Fruit fly (Drosophila melanogaster) whole organism, embryonic: ENCODE measurements around the gene Prosalpha6T.

ENCODE experiments used
- Eip74EF ChIP-seq, 2 experiments: fragments of 200-800 bp in 1 of 2; fragments of >200 bp in 1 of 2; sonication (Bioruptor generic) in 1 of 2; optimal IDR thresholded peaks; 2 replicates each; lab custom pipeline; 2017 to 2019; ENCODE audit warnings: missing biosample characterization in 2 of 2, missing genetic modification characterization in 2 of 2, mild to moderate bottlenecking in 1 of 2, moderate library complexity in 1 of 2
- Gug ChIP-seq: fragments of 200-800 bp; sonication (Bioruptor generic); IDR thresholded peaks from 4 replicates; pipeline ENCODE4 v1.3.6; 2022; ENCODE audit warnings: missing biosample characterization, missing genetic modification characterization
- HmgZ ChIP-seq: fragments of 200-800 bp; sonication (Bioruptor generic); optimal IDR thresholded peaks from 2 replicates; lab custom pipeline; 2018; ENCODE audit warnings: missing biosample characterization, mild to moderate bottlenecking, missing genetic modification characterization
- Sin3A ChIP-seq: fragments of >200 bp; optimal IDR thresholded peaks from 2 replicates; lab custom pipeline; 2018
- corto ChIP-seq: fragments of 200-800 bp; sonication (Bioruptor generic); optimal IDR thresholded peaks from 2 replicates; lab custom pipeline; 2016; ENCODE audit warnings: missing biosample characterization, mild to moderate bottlenecking, missing genetic modification characterization, moderate library complexity
- dm ChIP-seq: fragments of 200-800 bp; sonication (Bioruptor generic); optimal IDR thresholded peaks from 3 replicates; lab custom pipeline; 2016; ENCODE audit warnings: missing biosample characterization, missing genetic modification characterization
- gfzf ChIP-seq: fragments of 200-800 bp; sonication (Bioruptor generic); optimal IDR thresholded peaks from 2 replicates; lab custom pipeline; 2016; ENCODE audit warnings: missing biosample characterization, mild to moderate bottlenecking, missing genetic modification characterization, moderate library complexity
- luna ChIP-seq: fragments of 200-800 bp; sonication (Bioruptor generic); optimal IDR thresholded peaks from 2 replicates; lab custom pipeline; 2016; ENCODE audit warnings: missing biosample characterization, missing genetic modification characterization

DNA sequence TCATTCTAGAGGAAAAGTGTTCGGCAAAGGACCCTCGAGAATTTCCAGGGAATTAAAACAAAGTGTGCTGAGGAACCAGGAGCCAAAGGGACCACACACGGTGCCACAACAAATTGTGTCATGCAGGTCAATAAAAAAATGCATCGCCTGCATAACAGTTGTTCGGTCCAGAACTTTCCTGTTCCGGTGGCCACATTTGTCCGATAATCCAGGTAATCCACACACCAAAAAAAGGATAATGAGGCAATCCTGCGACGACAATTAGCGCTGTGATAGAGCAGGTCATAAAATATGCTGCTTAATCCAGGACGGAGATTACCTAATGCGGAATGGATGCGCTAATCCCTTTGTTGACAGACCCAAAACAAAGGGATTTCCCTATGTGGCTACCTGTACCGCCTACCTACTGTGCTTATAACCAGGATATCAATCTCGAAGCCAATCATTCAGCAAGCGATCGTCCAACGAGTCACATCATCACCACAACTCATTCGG lies 2.4 kb upstream of the Prosalpha6T start, which contains the start of gene CG16815:
- TF ChIP-seq Gug (GFP tag; lab: Robert Waterston, UW) (no peak), corto (GFP tag; lab: Kevin White, UChicago) (no peak), HmgZ (tag; lab: Kevin White, UChicago) (no peak), gfzf (no peak), Eip74EF (GFP tag; optimal IDR thresholded peaks at IDR 0.05; lab: Kevin White, UChicago) (no peak), luna (no peak), dm (no peak), Sin3A (no peak)
